Worm (Caenorhabditis elegans): ENCODE data around the gene C39B10.1.

ce11 chrX:10412425-10412824 lies 51.0 kb downstream of the C39B10.1 start, which contains the start of gene acr-8:
- no peak for TF ChIP-seq dpl-1 (GFP tag; optimal IDR thresholded peaks at IDR 0.05)
- no peak for TF ChIP-seq madf-8 (GFP tag; conservative IDR thresholded peaks at IDR 0.05)
- TF ChIP-seq nfya-2 (GFP tag; IDR thresholded peaks at IDR 0.05): no peak

Data from whole organism, young adult.